Fruit fly (Drosophila melanogaster): ENCODE data around the gene Sfp24Ba.

Sfp24Ba gene

dm6 chr2L:3632047-3632880 lies 36.1 kb downstream of the Sfp24Ba start (continued):
- peak; percentile 80 for TF ChIP-seq CG7928 (GFP tag; optimal IDR thresholded peaks at IDR 0.05)
- peak; percentile 49; the same call in 1 of the 2 replicates for TF ChIP-seq Scr (GFP tag; IDR thresholded peaks at IDR 0.05; ENCODE audit: partially characterized antibody)
- peak; percentile 96 for TF ChIP-seq CG12769 (tag; optimal IDR thresholded peaks at IDR 0.05)
- TF ChIP-seq her (GFP tag; optimal IDR thresholded peaks at IDR 0.05) = peak; percentile 90
- TF ChIP-seq CG10209 (GFP tag; optimal IDR thresholded peaks at IDR 0.05) = peak; percentile 93
- TF ChIP-seq Aef1 (GFP tag; IDR thresholded peaks at IDR 0.05) = peak; percentile 93
- peak; percentile 69 for TF ChIP-seq emc (GFP tag; optimal IDR thresholded peaks at IDR 0.05)
- TF ChIP-seq Bteb2 (GFP tag; optimal IDR thresholded peaks at IDR 0.05) = peak; percentile 89
- TF ChIP-seq Adf1 (GFP tag; IDR thresholded peaks at IDR 0.05) = peak; percentile 79
- TF ChIP-seq fru (optimal IDR thresholded peaks at IDR 0.05) = no peak
- peak; percentile 95 for TF ChIP-seq Gug (GFP tag; IDR thresholded peaks at IDR 0.05)
- peak; percentile 81 for TF ChIP-seq grn (GFP tag; optimal IDR thresholded peaks at IDR 0.05)
- TF ChIP-seq CG1832 (GFP tag; optimal IDR thresholded peaks at IDR 0.05) = no peak
- TF ChIP-seq Lim3 (GFP tag; IDR thresholded peaks at IDR 0.05) = peak; percentile 52; the same call in 1 of the 2 replicates
- peak; percentile 65 for TF ChIP-seq Hey (tag; optimal IDR thresholded peaks at IDR 0.05)
- peak; percentile 95 for TF ChIP-seq fd64A (GFP tag; optimal IDR thresholded peaks at IDR 0.05)
- peak; percentile 92 for TF ChIP-seq CG11398 (GFP tag; optimal IDR thresholded peaks at IDR 0.05)
- peak; percentile 81 for TF ChIP-seq luna (GFP tag; optimal IDR thresholded peaks at IDR 0.05)
- peak; percentile 95 for TF ChIP-seq CG12391 (tag; optimal IDR thresholded peaks at IDR 0.05)
- peak; percentile 96 for TF ChIP-seq toy (GFP tag; IDR thresholded peaks at IDR 0.05)
- TF ChIP-seq CG32532 (GFP tag; IDR thresholded peaks at IDR 0.05) = peak; percentile 99
- TF ChIP-seq pan (optimal IDR thresholded peaks at IDR 0.05) = no peak
- TF ChIP-seq pan (GFP tag; optimal IDR thresholded peaks at IDR 0.05 in 1 of 2, IDR thresholded peaks at IDR 0.05 in 1 of 2) = peak in 1 of 2 experiments; percentile 98
- peak; percentile 90 for TF ChIP-seq CG2202 (tag; optimal IDR thresholded peaks at IDR 0.05)
- peak; percentile 20; the same call in 1 of the 2 replicates for TF ChIP-seq ato (GFP tag; IDR thresholded peaks at IDR 0.05; ENCODE audit: partially characterized antibody)
- peak; percentile 98 for TF ChIP-seq CG13296 (GFP tag; optimal IDR thresholded peaks at IDR 0.05)
- TF ChIP-seq Vsx1 (GFP tag; optimal IDR thresholded peaks at IDR 0.05) = peak; percentile 88
- TF ChIP-seq crol (GFP tag; IDR thresholded peaks at IDR 0.05) = peak; percentile 78
- peak; percentile 96 for TF ChIP-seq CG9215 (GFP tag; IDR thresholded peaks at IDR 0.05)
- peak; percentile 89 for TF ChIP-seq CG17385 (GFP tag; optimal IDR thresholded peaks at IDR 0.05)
- peak; percentile 95 for TF ChIP-seq bowl (GFP tag; IDR thresholded peaks at IDR 0.05)
- no peak for TF ChIP-seq amos (GFP tag; IDR thresholded peaks at IDR 0.05; ENCODE audit: partially characterized antibody)
- TF ChIP-seq Jarid2 (GFP tag; optimal IDR thresholded peaks at IDR 0.05) = peak; percentile 90
- TF ChIP-seq CG7987 (GFP tag; optimal IDR thresholded peaks at IDR 0.05) = peak; percentile 94
- TF ChIP-seq CG2678 (tag; optimal IDR thresholded peaks at IDR 0.05) = peak; percentile 99
- TF ChIP-seq ftz-f1 (GFP tag; optimal IDR thresholded peaks at IDR 0.05) = peak; percentile 78
- peak; percentile 82 for TF ChIP-seq CG3163 (GFP tag; optimal IDR thresholded peaks at IDR 0.05)
- peak; percentile 85 for TF ChIP-seq Poxn (GFP tag; IDR thresholded peaks at IDR 0.05)
- peak; percentile 76 for TF ChIP-seq bigmax (GFP tag; optimal IDR thresholded peaks at IDR 0.05)
- peak; percentile 97 for TF ChIP-seq tgo (GFP tag; IDR thresholded peaks at IDR 0.05)
- peak; percentile 98 for TF ChIP-seq CG14441 (GFP tag; IDR thresholded peaks at IDR 0.05)
- TF ChIP-seq CG17359 (tag; optimal IDR thresholded peaks at IDR 0.05) = peak; percentile 99
- peak; percentile 96 for TF ChIP-seq crc (GFP tag; optimal IDR thresholded peaks at IDR 0.05)
- TF ChIP-seq lov (optimal IDR thresholded peaks at IDR 0.05) = no peak
- peak; percentile 96 for TF ChIP-seq lov (GFP tag; IDR thresholded peaks at IDR 0.05)
- peak; percentile 72 for TF ChIP-seq Dip2 (GFP tag; IDR thresholded peaks at IDR 0.05)
- peak; percentile 98 for TF ChIP-seq CG6765 (GFP tag; optimal IDR thresholded peaks at IDR 0.05)
- peak; percentile 96 for TF ChIP-seq CG14014 (GFP tag; IDR thresholded peaks at IDR 0.05)
- TF ChIP-seq B-H2 (GFP tag; optimal IDR thresholded peaks at IDR 0.05) = peak; percentile 82
- TF ChIP-seq seq (GFP tag; IDR thresholded peaks at IDR 0.05) = peak; percentile 95
